Worm (Caenorhabditis elegans): ENCODE measurements around the gene T24H7.2.

DNA sequence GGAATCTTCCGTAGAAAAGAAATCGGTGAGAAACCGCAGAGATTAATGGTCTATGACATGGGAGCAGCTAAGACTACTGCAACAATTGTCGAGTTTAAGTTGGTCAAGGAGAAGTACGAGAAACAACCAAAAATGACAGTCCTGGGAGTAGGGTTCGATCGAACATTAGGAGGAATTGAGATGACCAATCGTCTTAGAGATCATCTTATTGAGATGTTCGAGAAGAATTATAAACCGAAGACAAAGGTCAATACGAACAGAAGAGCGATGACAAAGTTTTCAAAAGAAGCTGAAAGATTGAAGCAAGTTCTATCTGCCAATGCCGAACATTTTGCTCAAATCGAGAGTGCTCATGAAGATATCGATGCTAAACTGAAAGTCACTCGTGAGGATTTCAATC lies 918 bp downstream of the T24H7.2 start:
- TF ChIP-seq skn-1 (tag; optimal IDR thresholded peaks at IDR 0.05): no peak
- TF ChIP-seq dsc-1 (tag; optimal IDR thresholded peaks at IDR 0.05): no peak
- no peak for TF ChIP-seq lin-35 (GFP tag; optimal IDR thresholded peaks at IDR 0.05)
- TF ChIP-seq sptf-1 (tag; optimal IDR thresholded peaks at IDR 0.05): no peak
- TF ChIP-seq mab-9 (GFP tag; IDR thresholded peaks at IDR 0.05): no peak
- no peak for TF ChIP-seq lin-15B (tag; optimal IDR thresholded peaks at IDR 0.05)
- TF ChIP-seq nhr-237 (tag; optimal IDR thresholded peaks at IDR 0.05): no peak
- TF ChIP-seq unc-130 (tag; optimal IDR thresholded peaks at IDR 0.05): no peak
- TF ChIP-seq lsy-2 (tag; optimal IDR thresholded peaks at IDR 0.05): no peak
- TF ChIP-seq zag-1 (tag; optimal IDR thresholded peaks at IDR 0.05): no peak
- TF ChIP-seq lin-14 (GFP tag; optimal IDR thresholded peaks at IDR 0.05): no peak
- TF ChIP-seq aha-1 (tag; optimal IDR thresholded peaks at IDR 0.05): no peak
- no peak for TF ChIP-seq elt-3 (tag; optimal IDR thresholded peaks at IDR 0.05)
- no peak for TF ChIP-seq ceh-63 (GFP tag; optimal IDR thresholded peaks at IDR 0.05)

Measured in whole organism, L1 larva.